Worm (Caenorhabditis elegans) whole organism, L1 larva: Measurements from ENCODE around the gene brc-1.

Source experiments
- alr-1 ChIP-seq: fragments of 200-800 bp; sonication (Bioruptor generic); optimal IDR thresholded peaks from 2 replicates; lab custom pipeline; 2018; ENCODE audit warnings: borderline replicate concordance, mild to moderate bottlenecking, missing genetic modification characterization, missing compliant biosample characterization
- ceh-82 ChIP-seq, 3 experiments: fragments of 150-350 bp in 1 of 3; sonication (generic microtip) in 2 of 3; optimal IDR thresholded peaks; 2 replicates each; lab custom pipeline; 2014 to 2017; ENCODE audit warnings: missing biosample characterization in 3 of 3, missing genetic modification characterization in 3 of 3
- dpl-1 ChIP-seq, 3 experiments: fragments of 150-350 bp in 2 of 3; sonication (generic microtip) in 1 of 3; optimal IDR thresholded peaks; 2 replicates each; lab custom pipeline; 2014 to 2017; ENCODE audit warnings: missing biosample characterization in 3 of 3, missing genetic modification characterization in 3 of 3, missing genetic modification reagents in 3 of 3
- egl-27 ChIP-seq, 2 experiments: fragments of 150-350 bp in 1 of 2; sonication (generic microtip); optimal IDR thresholded peaks; 3 replicates each; lab custom pipeline; 2017 to 2018; ENCODE audit warnings: missing biosample characterization in 2 of 2, missing genetic modification characterization in 2 of 2, missing genetic modification reagents in 2 of 2
- fkh-8 ChIP-seq: sonication (generic microtip); optimal IDR thresholded peaks from 2 replicates; lab custom pipeline; 2016; ENCODE audit warnings: mild to moderate bottlenecking, missing genetic modification characterization, missing compliant biosample characterization
- hlh-17 ChIP-seq: fragments of 200-800 bp; sonication (Bioruptor generic); optimal IDR thresholded peaks from 2 replicates; lab custom pipeline; 2018; ENCODE audit warnings: missing genetic modification characterization, mild to moderate bottlenecking, missing compliant biosample characterization, moderate library complexity, borderline replicate concordance
- isw-1 ChIP-seq: fragments of 200-800 bp; sonication (Bioruptor generic); IDR thresholded peaks from 2 replicates; pipeline ENCODE4 v1.3.6; 2022; ENCODE audit warnings: missing genetic modification characterization, missing compliant biosample characterization
- lin-14 ChIP-seq: fragments of 200-800 bp; sonication (Bioruptor generic); optimal IDR thresholded peaks from 2 replicates; lab custom pipeline; 2018; ENCODE audit warnings: mild to moderate bottlenecking, missing genetic modification characterization, moderate library complexity, missing compliant biosample characterization
- nhr-11 ChIP-seq: fragments of 150-350 bp; optimal IDR thresholded peaks from 2 replicates; lab custom pipeline; 2014; ENCODE audit warnings: missing biosample characterization, missing genetic modification characterization

ce11 chrIII:3876197-3876897 is 13.6 kb upstream of the brc-1 start:
- TF ChIP-seq alr-1 (tag; lab: Kevin White, UChicago) (no peak), fkh-8 (tag; lab: Kevin White, UChicago) (no peak), hlh-17 (GFP tag; lab: Kevin White, UChicago) (no peak), isw-1 (GFP tag; lab: Robert Waterston, UW) (no peak), lin-14 (GFP tag; lab: Kevin White, UChicago) (no peak), egl-27 (tag; optimal IDR thresholded peaks at IDR 0.05; lab: Kevin White, UChicago) (no peak), ceh-82 (tag; optimal IDR thresholded peaks at IDR 0.05; lab: Kevin White, UChicago) (no peak), dpl-1 (GFP tag; optimal IDR thresholded peaks at IDR 0.05; lab: Kevin White, UChicago) (no peak), nhr-11 (tag; lab: Kevin White, UChicago) (no peak)
